Worm (Caenorhabditis elegans) whole organism, mixed stage, embryonic: ENCODE data around the gene cyp-33C8.

Experiments used
- nhr-237 ChIP-seq: fragments of 150-350 bp; optimal IDR thresholded peaks from 2 replicates; lab custom pipeline; 2014; ENCODE audit warnings: missing biosample characterization, missing genetic modification characterization
- pha-4 ChIP-seq: fragments of 150-350 bp; optimal IDR thresholded peaks from 2 replicates; lab custom pipeline; 2018; ENCODE audit warnings: missing biosample characterization, missing genetic modification reagents, missing genetic modification characterization

DNA sequence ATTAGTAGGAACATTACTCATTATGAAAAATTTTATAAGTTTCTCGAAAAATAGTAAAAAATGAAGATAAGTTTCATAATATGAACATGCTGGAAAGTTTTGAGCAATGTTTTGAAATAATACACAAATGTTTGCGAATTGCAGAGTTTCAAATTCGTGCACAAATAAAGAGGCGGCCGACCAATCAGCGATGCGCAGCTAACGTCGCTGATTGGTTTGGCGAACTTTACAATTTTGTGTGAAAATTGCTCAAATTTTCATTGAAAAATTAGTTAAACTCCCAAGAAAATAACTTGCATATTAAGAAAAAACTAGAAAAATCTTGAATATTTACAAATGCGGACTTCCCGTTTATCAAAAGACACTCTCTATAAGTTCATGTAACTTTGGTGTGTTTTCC lies 29.3 kb upstream of the cyp-33C8 start:
- TF ChIP-seq pha-4, result no peak
- TF ChIP-seq nhr-237 (tag; lab: Kevin White, UChicago), result no peak
